Fruit fly (Drosophila melanogaster): ENCODE results near the gene CG7299.

Gene CG7299

DNA sequence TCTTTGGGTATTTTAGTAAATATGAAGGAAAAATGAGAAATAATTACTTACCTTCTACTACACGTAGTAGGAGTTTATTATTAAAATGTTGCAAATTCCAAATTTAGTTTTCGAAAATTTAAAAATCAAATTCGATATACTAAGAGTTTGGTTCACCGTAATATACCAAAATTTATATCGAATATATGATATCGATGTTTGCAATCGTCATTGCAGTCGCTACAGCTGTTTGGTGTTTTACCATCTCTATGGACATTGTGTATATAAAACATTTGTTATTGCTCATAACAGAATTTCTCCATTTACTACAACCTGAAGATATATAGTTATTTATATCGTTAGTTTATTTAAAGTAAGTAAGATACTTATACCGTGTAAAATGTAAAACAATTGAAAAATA lies 44.5 kb upstream of the CG7299 start, which contains the start of gene CG6443 (continued):
- TF ChIP-seq E2f1 (GFP tag; IDR thresholded peaks at IDR 0.05): no peak
- no peak for TF ChIP-seq corto (GFP tag; optimal IDR thresholded peaks at IDR 0.05)
- no peak for TF ChIP-seq CG12391 (tag; optimal IDR thresholded peaks at IDR 0.05)
- no peak for TF ChIP-seq tio (GFP tag; optimal IDR thresholded peaks at IDR 0.05)
- TF ChIP-seq eyg (GFP tag; optimal IDR thresholded peaks at IDR 0.05): no peak
- no peak for TF ChIP-seq pho (GFP tag; optimal IDR thresholded peaks at IDR 0.05)
- no peak for TF ChIP-seq ttk (GFP tag; IDR thresholded peaks at IDR 0.05)
- no peak for TF ChIP-seq gem (tag; optimal IDR thresholded peaks at IDR 0.05)
- TF ChIP-seq CG3995 (GFP tag; optimal IDR thresholded peaks at IDR 0.05): no peak
- TF ChIP-seq CG11695 (GFP tag; IDR thresholded peaks at IDR 0.05): no peak
- TF ChIP-seq Hr3 (GFP tag; optimal IDR thresholded peaks at IDR 0.05): no peak
- no peak for TF ChIP-seq sqz (GFP tag; optimal IDR thresholded peaks at IDR 0.05)
- TF ChIP-seq bbx (GFP tag; IDR thresholded peaks at IDR 0.05; ENCODE audit: partially characterized antibody): peak; percentile 68
- no peak for TF ChIP-seq CG31224 (GFP tag; IDR thresholded peaks at IDR 0.05)
- no peak for TF ChIP-seq kay (GFP tag; optimal IDR thresholded peaks at IDR 0.05)
- no peak for TF ChIP-seq Six4 (GFP tag; optimal IDR thresholded peaks at IDR 0.05)
- peak; percentile 38 for TF ChIP-seq CG30020 (tag; optimal IDR thresholded peaks at IDR 0.05)
- no peak for TF ChIP-seq tna (GFP tag; IDR thresholded peaks at IDR 0.05; ENCODE audit: partially characterized antibody)
- TF ChIP-seq CG12236 (GFP tag; optimal IDR thresholded peaks at IDR 0.05): no peak
- TF ChIP-seq Xrp1 (GFP tag; IDR thresholded peaks at IDR 0.05): no peak
- no peak for TF ChIP-seq wek (GFP tag; optimal IDR thresholded peaks at IDR 0.05)
- no peak for TF ChIP-seq CG42726 (GFP tag; IDR thresholded peaks at IDR 0.05; ENCODE audit: partially characterized antibody)
- TF ChIP-seq CG5180 (GFP tag; optimal IDR thresholded peaks at IDR 0.05): no peak
- no peak for TF ChIP-seq Stat92E (GFP tag; optimal IDR thresholded peaks at IDR 0.05)
- no peak for TF ChIP-seq jigr1 (GFP tag; IDR thresholded peaks at IDR 0.05)
- no peak for TF ChIP-seq Gsc (GFP tag; IDR thresholded peaks at IDR 0.05)
- TF ChIP-seq CG9817 (tag; optimal IDR thresholded peaks at IDR 0.05): no peak
- TF ChIP-seq CG7987 (GFP tag; optimal IDR thresholded peaks at IDR 0.05): no peak
- TF ChIP-seq danr (GFP tag; IDR thresholded peaks at IDR 0.05): no peak
- no peak for TF ChIP-seq Taf1 (GFP tag; IDR thresholded peaks at IDR 0.05)
- no peak for TF ChIP-seq dmrt11E (tag; optimal IDR thresholded peaks at IDR 0.05)
- peak; percentile 65 for TF ChIP-seq HLH4C (GFP tag; IDR thresholded peaks at IDR 0.05; ENCODE audit: partially characterized antibody)
- no peak for TF ChIP-seq Kr (GFP tag; optimal IDR thresholded peaks at IDR 0.05)
- TF ChIP-seq Hand (GFP tag; optimal IDR thresholded peaks at IDR 0.05): no peak
- no peak for TF ChIP-seq CG30403 (GFP tag; optimal IDR thresholded peaks at IDR 0.05)
- TF ChIP-seq Dip2 (GFP tag; IDR thresholded peaks at IDR 0.05): no peak
- TF ChIP-seq Bdp1 (GFP tag; optimal IDR thresholded peaks at IDR 0.05): no peak
- peak; percentile 86 for TF ChIP-seq Dp (GFP tag; optimal IDR thresholded peaks at IDR 0.05)
- no peak for TF ChIP-seq Ada2b (GFP tag; IDR thresholded peaks at IDR 0.05)
- no peak for TF ChIP-seq slp2 (GFP tag; optimal IDR thresholded peaks at IDR 0.05)
- no peak for TF ChIP-seq otp (GFP tag; IDR thresholded peaks at IDR 0.05)
- TF ChIP-seq CG14014 (GFP tag; IDR thresholded peaks at IDR 0.05): no peak
- no peak for TF ChIP-seq CG12155 (GFP tag; optimal IDR thresholded peaks at IDR 0.05)
- TF ChIP-seq CG18476 (GFP tag; optimal IDR thresholded peaks at IDR 0.05): no peak
- TF ChIP-seq CG3281 (GFP tag; optimal IDR thresholded peaks at IDR 0.05): no peak
- no peak for TF ChIP-seq sr (GFP tag; IDR thresholded peaks at IDR 0.05)
- TF ChIP-seq tll (GFP tag; optimal IDR thresholded peaks at IDR 0.05): no peak
- TF ChIP-seq CG10321 (GFP tag; IDR thresholded peaks at IDR 0.05): no peak
- no peak for TF ChIP-seq CG1529 (GFP tag; optimal IDR thresholded peaks at IDR 0.05)
- TF ChIP-seq CG34224 (GFP tag; IDR thresholded peaks at IDR 0.05; ENCODE audit: partially characterized antibody): peak; percentile 87
- no peak for TF ChIP-seq CG5953 (GFP tag; IDR thresholded peaks at IDR 0.05)
- TF ChIP-seq sob (GFP tag; IDR thresholded peaks at IDR 0.05): no peak

Measured in whole organism, embryonic.